Fruit fly (Drosophila melanogaster) whole organism, embryonic: ENCODE measurements around the gene CG11842.

Source experiments
- Asciz ChIP-seq: fragments of 200-800 bp; sonication (Bioruptor generic); optimal IDR thresholded peaks from 2 replicates; lab custom pipeline; 2017; ENCODE audit warnings: missing biosample characterization, mild to moderate bottlenecking, missing genetic modification characterization, missing genetic modification reagents
- Bdp1 ChIP-seq: fragments of 200-800 bp; sonication (Bioruptor generic); optimal IDR thresholded peaks from 3 replicates; lab custom pipeline; 2016; ENCODE audit warnings: missing biosample characterization, missing genetic modification characterization
- CG10267 ChIP-seq: fragments of 200-800 bp; sonication (Bioruptor generic); optimal IDR thresholded peaks from 2 replicates; lab custom pipeline; 2018; ENCODE audit warnings: missing biosample characterization, mild to moderate bottlenecking, missing genetic modification characterization, moderate library complexity
- CG10274 ChIP-seq: fragments of 200-800 bp; sonication (Bioruptor generic); optimal IDR thresholded peaks from 3 replicates; lab custom pipeline; 2017; ENCODE audit warnings: missing biosample characterization, mild to moderate bottlenecking, missing genetic modification characterization
- CG11093 ChIP-seq: fragments of 200-800 bp; sonication (Bioruptor generic); IDR thresholded peaks from 3 replicates; pipeline ENCODE4 v1.3.6; 2022; ENCODE audit warnings: missing biosample characterization, missing genetic modification characterization
- CG15514 ChIP-seq: fragments of 200-800 bp; sonication (Bioruptor generic); optimal IDR thresholded peaks from 3 replicates; lab custom pipeline; 2017; ENCODE audit warnings: missing biosample characterization, missing genetic modification characterization, mild to moderate bottlenecking, moderate library complexity, missing genetic modification reagents
- CG15696 ChIP-seq: fragments of 200-800 bp; sonication (Bioruptor generic); optimal IDR thresholded peaks from 2 replicates; lab custom pipeline; 2019; ENCODE audit warnings: missing biosample characterization, mild to moderate bottlenecking, missing genetic modification characterization, moderate library complexity
- CG17186 ChIP-seq: fragments of 200-800 bp; sonication (Bioruptor generic); optimal IDR thresholded peaks from 3 replicates; lab custom pipeline; 2017; ENCODE audit warnings: missing biosample characterization, missing genetic modification reagents, missing genetic modification characterization
- CG17802 ChIP-seq: fragments of 200-800 bp; sonication (Bioruptor generic); optimal IDR thresholded peaks from 2 replicates; lab custom pipeline; 2018; ENCODE audit warnings: missing biosample characterization, mild to moderate bottlenecking, missing genetic modification characterization, moderate library complexity
- CG3163 ChIP-seq: fragments of 200-800 bp; sonication (Bioruptor generic); optimal IDR thresholded peaks from 3 replicates; lab custom pipeline; 2016; ENCODE audit warnings: missing biosample characterization, missing genetic modification characterization
- CG34224 ChIP-seq: fragments of 200-800 bp; sonication (Bioruptor generic); IDR thresholded peaks from 3 replicates; pipeline ENCODE4 v1.3.6; 2022; ENCODE audit warnings: missing biosample characterization, missing genetic modification characterization; ENCODE audit not compliant: partially characterized antibody
- CG4424 ChIP-seq: fragments of 200-800 bp; sonication (Bioruptor generic); optimal IDR thresholded peaks from 3 replicates; lab custom pipeline; 2016; ENCODE audit warnings: missing biosample characterization, missing genetic modification characterization
- CG5245 ChIP-seq: fragments of 200-800 bp; sonication (Bioruptor generic); optimal IDR thresholded peaks from 3 replicates; lab custom pipeline; 2016; ENCODE audit warnings: missing biosample characterization, missing genetic modification characterization
- CG6272 ChIP-seq: fragments of 200-800 bp; sonication (Bioruptor generic); IDR thresholded peaks from 2 replicates; pipeline ENCODE4 v1.3.6; 2022; ENCODE audit warnings: missing biosample characterization, missing genetic modification characterization
- CG7786 ChIP-seq: fragments of 200-800 bp; sonication (Bioruptor generic); optimal IDR thresholded peaks from 2 replicates; lab custom pipeline; 2016; ENCODE audit warnings: missing biosample characterization, missing genetic modification characterization
- CG8388 ChIP-seq: fragments of 200-800 bp; sonication (Bioruptor generic); optimal IDR thresholded peaks from 2 replicates; lab custom pipeline; 2019; ENCODE audit warnings: missing biosample characterization, mild to moderate bottlenecking, missing genetic modification characterization, moderate library complexity
- CG9876 ChIP-seq: fragments of 200-800 bp; sonication (Bioruptor generic); optimal IDR thresholded peaks from 2 replicates; lab custom pipeline; 2016; ENCODE audit warnings: missing biosample characterization, missing genetic modification characterization
- Chrac-16 ChIP-seq: fragments of 200-800 bp; sonication (Bioruptor generic); optimal IDR thresholded peaks from 3 replicates; lab custom pipeline; 2016; ENCODE audit warnings: missing biosample characterization, missing genetic modification characterization
- D ChIP-seq, 2 experiments: fragments of 200-800 bp in 1 of 2; fragments of >200 bp in 1 of 2; sonication (Bioruptor generic) in 1 of 2; optimal IDR thresholded peaks; 2 replicates in 1 of 2; 3 replicates in 1 of 2; lab custom pipeline; 2017; ENCODE audit warnings: mild to moderate bottlenecking in 1 of 2, missing biosample characterization in 1 of 2, missing genetic modification characterization in 1 of 2, missing genetic modification reagents in 1 of 2
- Elba2 ChIP-seq: fragments of 200-800 bp; sonication (Bioruptor generic); optimal IDR thresholded peaks from 3 replicates; lab custom pipeline; 2016; ENCODE audit warnings: missing biosample characterization, missing genetic modification characterization
- Gsc ChIP-seq: fragments of 200-800 bp; sonication (Bioruptor generic); IDR thresholded peaks from 2 replicates; pipeline ENCODE4 v1.3.6; 2022; ENCODE audit warnings: missing biosample characterization, missing genetic modification characterization
- Hr3 ChIP-seq: fragments of 200-800 bp; sonication (Bioruptor generic); optimal IDR thresholded peaks from 3 replicates; lab custom pipeline; 2016; ENCODE audit warnings: missing biosample characterization, missing genetic modification characterization
- Scr ChIP-seq: fragments of 200-800 bp; sonication (Bioruptor generic); IDR thresholded peaks from 2 replicates; pipeline ENCODE4 v1.3.6; 2022; ENCODE audit warnings: missing biosample characterization, missing genetic modification characterization; ENCODE audit not compliant: partially characterized antibody
- TFAM ChIP-seq: fragments of 200-800 bp; sonication (Bioruptor generic); optimal IDR thresholded peaks from 2 replicates; lab custom pipeline; 2017; ENCODE audit warnings: missing biosample characterization, missing genetic modification characterization, inconsistent platforms
- ase ChIP-seq: fragments of 200-800 bp; sonication (Bioruptor generic); IDR thresholded peaks from 3 replicates; pipeline ENCODE4 v1.3.6; 2022; ENCODE audit warnings: missing biosample characterization, missing genetic modification characterization
- caup ChIP-seq: fragments of 200-800 bp; sonication (Bioruptor generic); optimal IDR thresholded peaks from 3 replicates; lab custom pipeline; 2017; ENCODE audit warnings: missing biosample characterization, mild to moderate bottlenecking, missing genetic modification characterization, moderate library complexity; ENCODE audit not compliant: severe bottlenecking
- corto ChIP-seq: fragments of 200-800 bp; sonication (Bioruptor generic); optimal IDR thresholded peaks from 2 replicates; lab custom pipeline; 2016; ENCODE audit warnings: missing biosample characterization, mild to moderate bottlenecking, missing genetic modification characterization, moderate library complexity
- gcm ChIP-seq: fragments of 200-800 bp; sonication (Bioruptor generic); optimal IDR thresholded peaks from 2 replicates; lab custom pipeline; 2019; ENCODE audit warnings: missing biosample characterization, mild to moderate bottlenecking, missing genetic modification characterization, moderate library complexity
- gfzf ChIP-seq: fragments of 200-800 bp; sonication (Bioruptor generic); optimal IDR thresholded peaks from 2 replicates; lab custom pipeline; 2016; ENCODE audit warnings: missing biosample characterization, mild to moderate bottlenecking, missing genetic modification characterization, moderate library complexity
- grau ChIP-seq: fragments of 200-800 bp; optimal IDR thresholded peaks from 3 replicates; lab custom pipeline; 2019; ENCODE audit warnings: missing biosample characterization, mild to moderate bottlenecking, missing genetic modification characterization, moderate library complexity
- gsb ChIP-seq: fragments of 200-800 bp; sonication (Bioruptor generic); IDR thresholded peaks from 2 replicates; pipeline ENCODE4 v1.3.6; 2022; ENCODE audit warnings: missing biosample characterization, missing genetic modification characterization
- ind ChIP-seq: fragments of 200-800 bp; sonication (Bioruptor generic); optimal IDR thresholded peaks from 3 replicates; lab custom pipeline; 2016; ENCODE audit warnings: missing biosample characterization, missing genetic modification characterization
- jing ChIP-seq: fragments of 200-800 bp; sonication (Bioruptor generic); optimal IDR thresholded peaks from 2 replicates; lab custom pipeline; 2018; ENCODE audit warnings: missing biosample characterization, mild to moderate bottlenecking, missing genetic modification characterization
- lbe ChIP-seq: fragments of 200-800 bp; sonication (Bioruptor generic); optimal IDR thresholded peaks from 2 replicates; lab custom pipeline; 2016; ENCODE audit warnings: missing biosample characterization, mild to moderate bottlenecking, missing genetic modification characterization
- mirr ChIP-seq: fragments of 200-800 bp; sonication (Bioruptor generic); optimal IDR thresholded peaks from 3 replicates; lab custom pipeline; 2018; ENCODE audit warnings: missing biosample characterization, mild to moderate bottlenecking, missing genetic modification characterization
- nau ChIP-seq: fragments of 200-800 bp; sonication (Bioruptor generic); optimal IDR thresholded peaks from 3 replicates; lab custom pipeline; 2017; ENCODE audit warnings: missing biosample characterization, mild to moderate bottlenecking, missing genetic modification characterization, missing genetic modification reagents
- nerfin-2 ChIP-seq: fragments of 200-800 bp; sonication (Bioruptor generic); IDR thresholded peaks from 2 replicates; pipeline ENCODE4 v1.3.6; 2022; ENCODE audit warnings: missing biosample characterization, missing genetic modification characterization; ENCODE audit not compliant: partially characterized antibody
- onecut ChIP-seq: fragments of 200-800 bp; sonication (Bioruptor generic); IDR thresholded peaks from 2 replicates; pipeline ENCODE4 v1.3.6; 2022; ENCODE audit warnings: missing biosample characterization, missing genetic modification characterization
- pb ChIP-seq: fragments of 200-800 bp; sonication (Bioruptor generic); optimal IDR thresholded peaks from 3 replicates; lab custom pipeline; 2016; ENCODE audit warnings: missing biosample characterization, missing genetic modification characterization
- repo ChIP-seq: fragments of 200-800 bp; sonication (Bioruptor generic); optimal IDR thresholded peaks from 2 replicates; lab custom pipeline; 2016; ENCODE audit warnings: missing biosample characterization, missing genetic modification characterization
- scrt ChIP-seq: fragments of 200-800 bp; sonication (Bioruptor generic); optimal IDR thresholded peaks from 2 replicates; lab custom pipeline; 2018; ENCODE audit warnings: missing biosample characterization, mild to moderate bottlenecking, missing genetic modification characterization, moderate library complexity
- sens ChIP-seq: fragments of 200-800 bp; sonication (Bioruptor generic); peaks from one replicate; lab custom pipeline; 2016; ENCODE audit warnings: missing biosample characterization, missing genetic modification characterization
- slou ChIP-seq: fragments of 200-800 bp; sonication (Bioruptor generic); optimal IDR thresholded peaks from 3 replicates; lab custom pipeline; 2016; ENCODE audit warnings: missing biosample characterization, missing genetic modification characterization
- tio ChIP-seq: fragments of 200-800 bp; sonication (Bioruptor generic); optimal IDR thresholded peaks from 2 replicates; lab custom pipeline; 2017; ENCODE audit warnings: missing biosample characterization, missing genetic modification characterization, inconsistent platforms
- tx ChIP-seq: fragments of 200-800 bp; sonication (Bioruptor generic); optimal IDR thresholded peaks from 2 replicates; lab custom pipeline; 2016; ENCODE audit warnings: missing biosample characterization, missing genetic modification characterization
- unpg ChIP-seq: fragments of 200-800 bp; sonication (Bioruptor generic); optimal IDR thresholded peaks from 3 replicates; lab custom pipeline; 2018; ENCODE audit warnings: missing biosample characterization, mild to moderate bottlenecking, missing genetic modification characterization, moderate library complexity
- wek ChIP-seq: fragments of 200-800 bp; sonication (Bioruptor generic); optimal IDR thresholded peaks from 3 replicates; lab custom pipeline; 2018; ENCODE audit warnings: missing biosample characterization, mild to moderate bottlenecking, missing genetic modification characterization, moderate library complexity
- zen2 ChIP-seq: fragments of 200-800 bp; sonication (Bioruptor generic); IDR thresholded peaks from 3 replicates; pipeline ENCODE4 v1.3.6; 2022; ENCODE audit warnings: missing biosample characterization, missing genetic modification characterization; ENCODE audit not compliant: partially characterized antibody

CG11842 gene

dm6 chr3R:29087926-29088487, 35.5 kb downstream of the CG11842 start (continued):
- no peak for TF ChIP-seq repo (GFP tag; lab: Kevin White, UChicago)
- TF ChIP-seq CG6272 (GFP tag; lab: Robert Waterston, UW) = no peak
- TF ChIP-seq caup (GFP tag; lab: Kevin White, UChicago) = no peak
- TF ChIP-seq ind (GFP tag; lab: Kevin White, UChicago) = no peak
- no peak for TF ChIP-seq jing (GFP tag; lab: Kevin White, UChicago)
- peak; percentile 58 for TF ChIP-seq gfzf (GFP tag; lab: Kevin White, UChicago)
- peak; percentile 49 for TF ChIP-seq CG3163 (GFP tag; lab: Kevin White, UChicago)
- no peak for TF ChIP-seq slou
- TF ChIP-seq D (optimal IDR thresholded peaks at IDR 0.05; lab: Kevin White, UChicago) = no peak
- no peak for TF ChIP-seq D (GFP tag; optimal IDR thresholded peaks at IDR 0.05; lab: Kevin White, UChicago)
- peak; percentile 37 for TF ChIP-seq lbe (GFP tag; lab: Kevin White, UChicago)
- TF ChIP-seq tx (GFP tag; lab: Kevin White, UChicago) = no peak
- TF ChIP-seq CG34224 (GFP tag; lab: Robert Waterston, UW) = peak; percentile 39; the same call in 1 of the 3 replicates
- no peak for TF ChIP-seq CG10267 (tag; lab: Kevin White, UChicago)
- TF ChIP-seq CG17186 = no peak
- TF ChIP-seq sens = peak; percentile 69
- TF ChIP-seq Elba2 (GFP tag; lab: Kevin White, UChicago) = no peak
- no peak for TF ChIP-seq CG15696 (tag; lab: Kevin White, UChicago)
- TF ChIP-seq CG7786 (GFP tag; lab: Kevin White, UChicago) = no peak
- TF ChIP-seq Bdp1 (GFP tag; lab: Kevin White, UChicago) = no peak
- TF ChIP-seq CG17802 (tag; lab: Kevin White, UChicago) = no peak
- no peak for TF ChIP-seq Chrac-16
- TF ChIP-seq pb = peak; percentile 6
- no peak for TF ChIP-seq unpg
- no peak for TF ChIP-seq CG10274 (GFP tag; lab: Kevin White, UChicago)
- no peak for TF ChIP-seq gsb (GFP tag; lab: Robert Waterston, UW)
- TF ChIP-seq Scr = peak; percentile 24; the same call in 1 of the 2 replicates
- no peak for TF ChIP-seq CG15514
- no peak for TF ChIP-seq tio (GFP tag; lab: Kevin White, UChicago)
- TF ChIP-seq TFAM (GFP tag; lab: Kevin White, UChicago) = no peak
- TF ChIP-seq CG8388 = no peak

dm6 chr3R:29088938-29089661, 36.6 kb downstream of the CG11842 start:
- TF ChIP-seq grau (tag; lab: Kevin White, UChicago) (peak; percentile 75), pb (no peak), CG11093 (GFP tag; lab: Robert Waterston, UW) (peak; percentile 73; the same call in 2 of the 3 replicates), CG5245 (GFP tag; lab: Kevin White, UChicago) (peak; percentile 48), ase (GFP tag; lab: Robert Waterston, UW) (peak; percentile 37; the same call in 1 of the 3 replicates), zen2 (GFP tag; lab: Robert Waterston, UW) (no peak), CG4424 (GFP tag; lab: Kevin White, UChicago) (peak; percentile 75), CG9876 (no peak), Gsc (GFP tag; lab: Robert Waterston, UW) (no peak), onecut (GFP tag; lab: Robert Waterston, UW) (peak; percentile 35), unpg (peak; percentile 82), gcm (GFP tag; lab: Kevin White, UChicago) (peak; percentile 65), wek (GFP tag; lab: Kevin White, UChicago) (no peak), corto (GFP tag; lab: Kevin White, UChicago) (peak; percentile 2), Asciz (peak; percentile 79), scrt (peak; percentile 55), mirr (peak; percentile 38), Hr3 (GFP tag; lab: Kevin White, UChicago) (peak; percentile 60), nau (peak; percentile 71), nerfin-2 (no peak)
